Worm (Caenorhabditis elegans) whole organism, L2 larva: ENCODE measurements around the gene mbk-2.

Experiments
- ZK546.5 ChIP-seq: sonication (generic microtip); optimal IDR thresholded peaks from 2 replicates; lab custom pipeline; 2017; ENCODE audit warnings: missing biosample characterization, missing genetic modification characterization
- ztf-11 ChIP-seq: sonication (generic microtip); optimal IDR thresholded peaks from 2 replicates; lab custom pipeline; 2017; ENCODE audit warnings: missing biosample characterization, missing genetic modification characterization

DNA sequence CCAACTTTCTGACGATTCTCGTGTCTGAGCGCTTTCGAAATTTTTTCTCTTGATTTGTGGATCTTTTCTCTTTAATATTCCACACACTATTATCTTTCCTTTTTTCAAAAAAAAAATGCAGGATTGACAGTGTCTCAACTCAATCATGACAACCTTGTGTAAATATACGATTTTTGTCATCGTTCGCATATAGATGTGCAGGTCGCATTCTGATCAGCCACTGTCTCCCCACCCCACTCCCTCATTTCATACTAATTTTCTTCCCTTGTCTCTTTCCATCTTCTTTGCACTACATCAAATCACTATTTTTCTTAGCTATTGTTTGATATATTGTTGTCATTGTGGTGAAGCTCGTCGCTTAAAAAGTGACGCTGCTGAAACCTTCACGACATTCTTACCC is 26.3 kb downstream of the mbk-2 start:
- no peak for TF ChIP-seq ztf-11 (tag; lab: Kevin White, UChicago)
- TF ChIP-seq ZK546.5 (tag; lab: Kevin White, UChicago): no peak
